Fruit fly (Drosophila melanogaster): ENCODE results near the gene Gr77a.

Gr77a gene

DNA sequence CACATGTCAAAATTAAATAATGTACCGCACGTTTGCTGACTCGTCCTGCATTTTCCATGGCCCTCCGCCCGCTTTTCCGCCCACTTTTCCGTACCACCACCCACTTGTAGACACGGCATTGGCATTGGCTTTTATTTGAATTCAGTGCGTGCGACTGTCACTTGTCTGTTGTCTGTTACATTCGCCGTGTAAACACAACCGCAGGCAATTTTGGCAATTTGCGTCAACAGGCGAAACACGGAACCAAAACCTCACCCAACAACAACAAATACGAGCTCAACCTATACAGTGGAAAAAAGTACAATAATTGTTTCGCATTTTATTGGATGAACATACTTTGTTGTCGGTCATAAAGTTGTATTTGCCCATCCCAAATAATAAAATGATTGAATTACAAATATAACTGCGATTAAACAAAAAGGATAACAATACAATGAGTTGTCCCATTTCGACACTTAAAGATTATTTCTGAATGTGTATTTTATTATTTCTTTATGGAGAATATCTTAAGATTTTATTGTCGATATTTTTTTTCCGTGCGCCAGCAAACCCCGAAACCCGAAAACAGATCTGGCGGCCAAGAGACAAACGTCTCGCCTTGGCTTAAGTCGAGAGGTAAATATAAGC lies 8.2 kb upstream of the Gr77a start (continued):
- TF ChIP-seq al (GFP tag; IDR thresholded peaks at IDR 0.05) (no peak), run (tag; optimal IDR thresholded peaks at IDR 0.05) (no peak), jing (GFP tag; optimal IDR thresholded peaks at IDR 0.05) (no peak), CG4730 (GFP tag; IDR thresholded peaks at IDR 0.05) (no peak), lab (GFP tag; optimal IDR thresholded peaks at IDR 0.05) (peak; percentile 54), en (GFP tag; optimal IDR thresholded peaks at IDR 0.05) (no peak), disco-r (GFP tag; optimal IDR thresholded peaks at IDR 0.05) (no peak), Blimp-1 (GFP tag; optimal IDR thresholded peaks at IDR 0.05) (peak; percentile 1), Eip74EF (GFP tag; optimal IDR thresholded peaks at IDR 0.05) (peak in 1 of 2 experiments; percentile 8), CG10267 (tag; optimal IDR thresholded peaks at IDR 0.05) (no peak), CG30431 (GFP tag; optimal IDR thresholded peaks at IDR 0.05) (no peak), eyg (GFP tag; optimal IDR thresholded peaks at IDR 0.05) (no peak), p53 (GFP tag; optimal IDR thresholded peaks at IDR 0.05) (no peak), CG4820 (GFP tag; optimal IDR thresholded peaks at IDR 0.05) (no peak), CG11247 (GFP tag; IDR thresholded peaks at IDR 0.05) (0 out of 2 replicates have a peak, but pooled peaks have one; percentile 7), CG33557 (GFP tag; optimal IDR thresholded peaks at IDR 0.05) (no peak), Mad (GFP tag; optimal IDR thresholded peaks at IDR 0.05) (no peak), her (GFP tag; optimal IDR thresholded peaks at IDR 0.05) (no peak), Tbp (GFP tag; optimal IDR thresholded peaks at IDR 0.05) (no peak), Nf-YA (GFP tag; IDR thresholded peaks at IDR 0.05) (no peak), CG1792 (GFP tag; optimal IDR thresholded peaks at IDR 0.05) (no peak), wdn (GFP tag; IDR thresholded peaks at IDR 0.05) (no peak), Trl (optimal IDR thresholded peaks at IDR 0.05) (no peak), Trl (GFP tag; optimal IDR thresholded peaks at IDR 0.05) (peak; percentile 21), pho (GFP tag; optimal IDR thresholded peaks at IDR 0.05) (no peak), zen2 (GFP tag; IDR thresholded peaks at IDR 0.05; ENCODE audit: partially characterized antibody) (no peak), CG17385 (GFP tag; optimal IDR thresholded peaks at IDR 0.05) (peak; percentile 7), CG14667 (GFP tag; IDR thresholded peaks at IDR 0.05) (no peak), Hand (GFP tag; optimal IDR thresholded peaks at IDR 0.05) (no peak), CG16813 (GFP tag; IDR thresholded peaks at IDR 0.05; ENCODE audit: partially characterized antibody) (no peak), CG17361 (GFP tag; IDR thresholded peaks at IDR 0.05) (0 out of 3 replicates have a peak, but pooled peaks have one; percentile 28), CG6765 (GFP tag; optimal IDR thresholded peaks at IDR 0.05) (peak; percentile 2), C15 (GFP tag; IDR thresholded peaks at IDR 0.05) (no peak), CG10209 (GFP tag; optimal IDR thresholded peaks at IDR 0.05) (peak; percentile 2), ase (GFP tag; IDR thresholded peaks at IDR 0.05) (no peak), NC2β (GFP tag; optimal IDR thresholded peaks at IDR 0.05) (no peak), abd-A (tag; optimal IDR thresholded peaks at IDR 0.05) (peak; percentile 53), Scr (GFP tag; IDR thresholded peaks at IDR 0.05; ENCODE audit: partially characterized antibody) (no peak), CG12071 (GFP tag; optimal IDR thresholded peaks at IDR 0.05) (no peak), dpn (GFP tag; optimal IDR thresholded peaks at IDR 0.05) (no peak), luna (GFP tag; optimal IDR thresholded peaks at IDR 0.05) (no peak), CG7963 (GFP tag; IDR thresholded peaks at IDR 0.05; ENCODE audit: partially characterized antibody) (no peak), Hr51 (GFP tag; optimal IDR thresholded peaks at IDR 0.05) (peak in 1 of 2 experiments; percentile 47), Rfx (GFP tag; IDR thresholded peaks at IDR 0.05) (peak; percentile 24; the same call in 1 of the 2 replicates), CG6813 (GFP tag; optimal IDR thresholded peaks at IDR 0.05) (no peak), Oli (tag; optimal IDR thresholded peaks at IDR 0.05) (peak; percentile 33), CG1024 (GFP tag; IDR thresholded peaks at IDR 0.05) (no peak), Dbx (GFP tag; IDR thresholded peaks at IDR 0.05) (no peak), wor (GFP tag; IDR thresholded peaks at IDR 0.05) (no peak), CG3847 (GFP tag; IDR thresholded peaks at IDR 0.05) (no peak)
